Fruit fly (Drosophila melanogaster): ENCODE results near the gene CG9886.

dm6 chr2L:2373818-2374746 is 46.5 kb upstream of the CG9886 start, which contains the start of the genes CG3609 and CG15390:
- TF ChIP-seq CG1620 (GFP tag; optimal IDR thresholded peaks at IDR 0.05), result peak; percentile 95
- TF ChIP-seq CG33017 (tag; optimal IDR thresholded peaks at IDR 0.05), result peak; percentile 92
- TF ChIP-seq ovo (GFP tag; optimal IDR thresholded peaks at IDR 0.05), result peak; percentile 79
- peak; percentile 90 for TF ChIP-seq toe (GFP tag; optimal IDR thresholded peaks at IDR 0.05)
- peak; percentile 83 for TF ChIP-seq CG7101 (tag; optimal IDR thresholded peaks at IDR 0.05)
- peak; percentile 62 for TF ChIP-seq pad (GFP tag; optimal IDR thresholded peaks at IDR 0.05)
- TF ChIP-seq cic (GFP tag; optimal IDR thresholded peaks at IDR 0.05), result peak; percentile 86
- no peak for TF ChIP-seq kay (GFP tag; ENCODE audit: borderline replicate concordance)
- TF ChIP-seq tj (GFP tag; optimal IDR thresholded peaks at IDR 0.05), result peak; percentile 67
- peak; percentile 88 for TF ChIP-seq CG5204 (GFP tag; optimal IDR thresholded peaks at IDR 0.05)
- TF ChIP-seq cnc (optimal IDR thresholded peaks at IDR 0.05), result peak in 1 of 2 experiments; percentile 38
- TF ChIP-seq Mnt (GFP tag; optimal IDR thresholded peaks at IDR 0.05), result peak; percentile 96
- TF ChIP-seq bab1 (GFP tag; optimal IDR thresholded peaks at IDR 0.05), result peak; percentile 94
- TF ChIP-seq CG7045 (GFP tag; optimal IDR thresholded peaks at IDR 0.05), result peak; percentile 78

Data from whole organism, adult.